Worm (Caenorhabditis elegans) whole organism, L1 larva: ENCODE data around the gene fbxc-29.

Experiments used
- C16A3.4 ChIP-seq: fragments of 150-350 bp; optimal IDR thresholded peaks from 2 replicates; lab custom pipeline; 2014; ENCODE audit warnings: missing biosample characterization, missing genetic modification characterization
- Y116A8C.19 ChIP-seq: sonication (generic microtip); optimal IDR thresholded peaks from 2 replicates; lab custom pipeline; 2016; ENCODE audit warnings: missing compliant biosample characterization, missing genetic modification characterization, borderline replicate concordance
- alr-1 ChIP-seq: fragments of 200-800 bp; sonication (Bioruptor generic); optimal IDR thresholded peaks from 2 replicates; lab custom pipeline; 2018; ENCODE audit warnings: borderline replicate concordance, mild to moderate bottlenecking, missing genetic modification characterization, missing compliant biosample characterization
- ama-1 ChIP-seq: fragments of 150-350 bp; optimal IDR thresholded peaks from 2 replicates; lab custom pipeline; 2014
- blmp-1 ChIP-seq: fragments of 150-350 bp; optimal IDR thresholded peaks from 2 replicates; lab custom pipeline; 2014; ENCODE audit warnings: missing biosample characterization, missing genetic modification characterization
- ceh-63 ChIP-seq: fragments of 200-800 bp; sonication (Bioruptor generic); optimal IDR thresholded peaks from 2 replicates; lab custom pipeline; 2018; ENCODE audit warnings: mild to moderate bottlenecking, missing genetic modification characterization, missing compliant biosample characterization
- ceh-8 ChIP-seq: fragments of 200-800 bp; sonication (Bioruptor generic); optimal IDR thresholded peaks from 2 replicates; lab custom pipeline; 2018; ENCODE audit warnings: mild to moderate bottlenecking, missing genetic modification characterization, moderate library complexity, missing compliant biosample characterization
- ceh-82 ChIP-seq, 3 experiments: fragments of 150-350 bp in 1 of 3; sonication (generic microtip) in 2 of 3; optimal IDR thresholded peaks; 2 replicates each; lab custom pipeline; 2014 to 2017; ENCODE audit warnings: missing biosample characterization in 3 of 3, missing genetic modification characterization in 3 of 3
- elt-2 ChIP-seq: sonication (generic microtip); optimal IDR thresholded peaks from 2 replicates; lab custom pipeline; 2016; ENCODE audit warnings: missing genetic modification characterization, mild to moderate bottlenecking, inconsistent platforms, missing compliant biosample characterization, missing genetic modification reagents
- elt-3 ChIP-seq, 6 experiments: fragments of 150-350 bp in 1 of 6; sonication (generic microtip); optimal IDR thresholded peaks; 2 replicates each; lab custom pipeline; 2017 to 2018; ENCODE audit warnings: missing biosample characterization in 6 of 6, missing genetic modification characterization in 6 of 6, inconsistent platforms in 1 of 6
- fos-1 ChIP-seq: fragments of 150-350 bp; optimal IDR thresholded peaks from 2 replicates; lab custom pipeline; 2014; ENCODE audit warnings: missing biosample characterization, missing genetic modification characterization
- grh-1 ChIP-seq: fragments of 200-800 bp; sonication (Bioruptor generic); IDR thresholded peaks from 2 replicates; pipeline ENCODE4 v1.3.6; 2022; ENCODE audit warnings: missing genetic modification reagents, missing genetic modification characterization, missing compliant biosample characterization
- hlh-4 ChIP-seq: sonication (generic microtip); optimal IDR thresholded peaks from 2 replicates; lab custom pipeline; 2016; ENCODE audit warnings: mild to moderate bottlenecking, missing genetic modification characterization, missing compliant biosample characterization
- irx-1 ChIP-seq: sonication (generic microtip); optimal IDR thresholded peaks from 2 replicates; lab custom pipeline; 2016; ENCODE audit warnings: missing genetic modification characterization, missing compliant biosample characterization
- jun-1 ChIP-seq: fragments of 150-350 bp; optimal IDR thresholded peaks from 2 replicates; lab custom pipeline; 2014; ENCODE audit warnings: missing biosample characterization, missing genetic modification reagents, missing genetic modification characterization
- lin-13 ChIP-seq: fragments of 150-350 bp; optimal IDR thresholded peaks from 2 replicates; lab custom pipeline; 2014; ENCODE audit warnings: missing biosample characterization, missing genetic modification reagents, missing genetic modification characterization
- lin-15B ChIP-seq: fragments of 150-350 bp; sonication (generic microtip); optimal IDR thresholded peaks from 3 replicates; lab custom pipeline; 2014; ENCODE audit warnings: missing biosample characterization, missing genetic modification characterization
- lin-35 ChIP-seq, 2 experiments: fragments of 150-350 bp; optimal IDR thresholded peaks; 2 replicates each; lab custom pipeline; 2014; ENCODE audit warnings: missing biosample characterization in 2 of 2, missing genetic modification characterization in 2 of 2, missing genetic modification reagents in 2 of 2
- lin-39 ChIP-seq: fragments of 150-350 bp; optimal IDR thresholded peaks from 2 replicates; lab custom pipeline; 2014; ENCODE audit warnings: missing biosample characterization, missing genetic modification reagents, missing genetic modification characterization
- mdl-1 ChIP-seq, 2 experiments: fragments of 150-350 bp; optimal IDR thresholded peaks; 2 replicates each; lab custom pipeline; 2014 to 2017; ENCODE audit warnings: missing biosample characterization in 2 of 2, missing genetic modification characterization in 2 of 2, inconsistent platforms in 1 of 2
- mef-2 ChIP-seq: fragments of 150-350 bp; optimal IDR thresholded peaks from 2 replicates; lab custom pipeline; 2014; ENCODE audit warnings: missing biosample characterization, missing genetic modification characterization
- mep-1 ChIP-seq: fragments of 150-350 bp; optimal IDR thresholded peaks from 2 replicates; lab custom pipeline; 2014; ENCODE audit warnings: missing biosample characterization, missing genetic modification characterization
- nhr-12 ChIP-seq: sonication (generic microtip); optimal IDR thresholded peaks from 2 replicates; lab custom pipeline; 2017; ENCODE audit warnings: missing biosample characterization, missing genetic modification characterization
- nhr-19 ChIP-seq: fragments of 200-800 bp; sonication (Bioruptor generic); conservative IDR thresholded peaks from 2 replicates; pipeline ENCODE4 v1.3.6; 2022; ENCODE audit warnings: missing genetic modification characterization, missing compliant biosample characterization
- nhr-20 ChIP-seq: sonication (generic microtip); optimal IDR thresholded peaks from 2 replicates; lab custom pipeline; 2016; ENCODE audit warnings: mild to moderate bottlenecking, missing genetic modification characterization, missing compliant biosample characterization
- nhr-28 ChIP-seq: fragments of 150-350 bp; optimal IDR thresholded peaks from 2 replicates; lab custom pipeline; 2014; ENCODE audit warnings: missing biosample characterization, missing genetic modification characterization
- nhr-76 ChIP-seq: sonication (generic microtip); optimal IDR thresholded peaks from 2 replicates; lab custom pipeline; 2017; ENCODE audit warnings: missing biosample characterization, missing genetic modification characterization
- pqm-1 ChIP-seq: sonication (generic microtip); optimal IDR thresholded peaks from 3 replicates; lab custom pipeline; 2017; ENCODE audit warnings: missing biosample characterization, missing genetic modification characterization
- rnt-1 ChIP-seq: sonication (generic microtip); optimal IDR thresholded peaks from 2 replicates; lab custom pipeline; 2016; ENCODE audit warnings: mild to moderate bottlenecking, missing genetic modification characterization, moderate library complexity, missing compliant biosample characterization
- snpc-4 ChIP-seq: fragments of 150-350 bp; optimal IDR thresholded peaks from 2 replicates; lab custom pipeline; 2014; ENCODE audit warnings: missing biosample characterization, missing genetic modification characterization
- sox-4 ChIP-seq: sonication (generic microtip); optimal IDR thresholded peaks from 2 replicates; lab custom pipeline; 2016; ENCODE audit warnings: missing genetic modification characterization, missing compliant biosample characterization
- sptf-1 ChIP-seq: fragments of 150-350 bp; optimal IDR thresholded peaks from 2 replicates; lab custom pipeline; 2014; ENCODE audit warnings: missing biosample characterization, missing genetic modification characterization
- sup-37 ChIP-seq: fragments of 200-800 bp; sonication (Bioruptor generic); optimal IDR thresholded peaks from 2 replicates; lab custom pipeline; 2018; ENCODE audit warnings: mild to moderate bottlenecking, missing genetic modification characterization, missing compliant biosample characterization
- tbx-2 ChIP-seq: sonication (generic microtip); optimal IDR thresholded peaks from 2 replicates; lab custom pipeline; 2016; ENCODE audit warnings: missing genetic modification characterization, missing compliant biosample characterization
- tlp-1 ChIP-seq: fragments of 150-350 bp; optimal IDR thresholded peaks from 2 replicates; lab custom pipeline; 2014; ENCODE audit warnings: missing biosample characterization, missing genetic modification characterization
- unc-130 ChIP-seq: fragments of 150-350 bp; optimal IDR thresholded peaks from 2 replicates; lab custom pipeline; 2017; ENCODE audit warnings: missing biosample characterization, missing genetic modification characterization, inconsistent platforms
- unc-86 ChIP-seq: sonication (generic microtip); optimal IDR thresholded peaks from 2 replicates; lab custom pipeline; 2016; ENCODE audit warnings: missing genetic modification characterization, missing compliant biosample characterization
- unc-98 ChIP-seq: fragments of 200-800 bp; sonication (Bioruptor generic); IDR thresholded peaks from 2 replicates; pipeline ENCODE4 v1.3.6; 2022; ENCODE audit warnings: missing genetic modification characterization, missing compliant biosample characterization
- zag-1 ChIP-seq: fragments of 150-350 bp; optimal IDR thresholded peaks from 2 replicates; lab custom pipeline; 2014; ENCODE audit warnings: missing biosample characterization, missing genetic modification characterization
- ztf-11 ChIP-seq, 2 experiments: sonication (generic microtip); optimal IDR thresholded peaks; 2 replicates each; lab custom pipeline; 2016 to 2017; ENCODE audit warnings: missing genetic modification characterization in 2 of 2, missing biosample characterization in 1 of 2, missing compliant biosample characterization in 1 of 2

The fbxc-29 gene

DNA sequence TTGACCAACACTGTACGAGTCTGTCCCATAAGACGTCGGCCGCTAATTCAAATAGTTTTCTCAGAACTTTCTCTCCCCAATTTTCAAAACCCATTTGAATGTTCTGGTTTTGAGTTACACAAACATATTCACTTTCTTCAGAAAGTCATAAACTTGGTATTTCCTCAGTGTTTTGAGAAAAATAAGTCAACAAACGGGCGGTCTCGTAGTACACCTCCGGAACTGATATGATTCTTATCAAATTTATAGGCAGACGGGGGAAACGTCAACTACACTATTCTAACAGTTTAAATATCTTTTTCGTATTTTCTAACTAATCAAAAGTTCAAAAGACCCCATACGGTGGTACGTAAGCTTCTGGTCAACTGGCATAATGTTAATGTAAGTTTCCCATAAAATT, 31.7 kb upstream of the fbxc-29 start:
- TF ChIP-seq nhr-20 (peak; percentile 44), nhr-28 (tag; lab: Kevin White, UChicago) (no peak), elt-2 (tag; lab: Kevin White, UChicago) (peak; percentile 38)

DNA sequence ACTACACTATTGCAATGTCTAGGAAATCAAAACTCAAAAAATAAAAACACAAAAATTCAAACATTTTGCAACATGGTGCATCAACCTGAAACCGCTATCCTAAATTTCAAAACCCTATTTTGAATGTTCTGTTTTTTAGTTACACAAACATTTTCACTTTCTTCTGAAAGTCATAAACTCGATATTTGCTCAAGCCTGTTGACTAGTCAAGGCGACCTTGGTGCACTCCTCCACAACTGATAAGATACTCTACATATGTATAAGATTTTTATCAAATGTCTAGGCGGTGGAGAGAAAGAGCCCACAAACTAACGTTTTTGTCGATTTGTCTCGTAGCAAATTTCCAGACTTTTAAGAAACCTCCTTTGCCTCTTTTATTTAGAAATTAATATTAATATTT, 27.9 kb upstream of the fbxc-29 start, which contains the start of gene T07D3.4:
T07D3.4 (plus strand) TSS at position 286 of the 400 bp plus-strand sequence.
- TF ChIP-seq irx-1 (tag; lab: Kevin White, UChicago) = no peak
- TF ChIP-seq lin-15B (tag; lab: Kevin White, UChicago) = no peak
- TF ChIP-seq nhr-20 = peak; percentile 31
- no peak for TF ChIP-seq sup-37
- TF ChIP-seq nhr-76 (tag; lab: Kevin White, UChicago) = no peak
- no peak for TF ChIP-seq hlh-4 (tag; lab: Kevin White, UChicago)
- TF ChIP-seq lin-35 (GFP tag; optimal IDR thresholded peaks at IDR 0.05; lab: Kevin White, UChicago) = peak in 1 of 2 experiments; percentile 14
- peak; percentile 83 for TF ChIP-seq elt-2 (tag; lab: Kevin White, UChicago)
- no peak for TF ChIP-seq Y116A8C.19
- no peak for TF ChIP-seq mep-1 (tag; lab: Kevin White, UChicago)
- TF ChIP-seq, all 84 proteins: peak for 3

DNA sequence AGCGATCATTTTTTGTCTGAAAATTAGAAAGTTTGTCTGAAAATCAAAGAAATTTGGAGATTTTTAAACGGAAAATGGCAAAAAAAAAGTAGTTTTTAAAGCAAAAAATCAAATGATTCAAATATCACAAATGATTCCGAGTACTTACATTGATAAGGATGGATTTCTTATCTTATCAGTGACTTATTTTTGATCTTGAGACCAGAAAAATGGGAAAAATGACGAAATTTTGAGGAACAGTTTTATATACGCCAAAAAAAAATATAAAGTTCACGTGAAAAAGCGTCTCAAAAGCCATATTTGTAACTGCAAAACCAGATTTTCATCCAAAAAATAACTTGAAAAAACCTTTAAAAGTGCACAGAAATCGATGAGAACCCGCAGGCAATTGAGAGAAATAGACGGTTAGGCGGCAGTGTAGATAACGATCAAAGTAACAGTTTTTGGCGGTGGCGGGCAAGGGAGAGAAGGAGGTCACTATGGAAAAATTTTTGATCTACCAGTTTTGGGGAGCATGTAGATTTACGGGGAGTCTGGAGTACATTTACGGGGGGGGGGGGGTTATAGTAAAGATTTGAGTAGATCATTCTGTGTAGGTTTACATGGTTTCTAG, 15.1 kb upstream of the fbxc-29 start, which contains the start of gene T07D3.9:
T07D3.9 (minus strand) TSS at position 194 of the 613 bp plus-strand sequence.
- TF ChIP-seq unc-86 (tag; lab: Kevin White, UChicago) (no peak), mef-2 (tag; lab: Kevin White, UChicago) (no peak), irx-1 (tag; lab: Kevin White, UChicago) (no peak), elt-2 (tag; lab: Kevin White, UChicago) (peak; percentile 97), tlp-1 (peak; percentile 59), blmp-1 (tag; lab: Kevin White, UChicago) (peak; percentile 11), elt-3 (tag; optimal IDR thresholded peaks at IDR 0.05; lab: Kevin White, UChicago) (peak in 5 of 6 experiments; percentile 46 to 97 (median 51)), nhr-20 (peak; percentile 12), pqm-1 (tag; lab: Kevin White, UChicago) (no peak)

DNA sequence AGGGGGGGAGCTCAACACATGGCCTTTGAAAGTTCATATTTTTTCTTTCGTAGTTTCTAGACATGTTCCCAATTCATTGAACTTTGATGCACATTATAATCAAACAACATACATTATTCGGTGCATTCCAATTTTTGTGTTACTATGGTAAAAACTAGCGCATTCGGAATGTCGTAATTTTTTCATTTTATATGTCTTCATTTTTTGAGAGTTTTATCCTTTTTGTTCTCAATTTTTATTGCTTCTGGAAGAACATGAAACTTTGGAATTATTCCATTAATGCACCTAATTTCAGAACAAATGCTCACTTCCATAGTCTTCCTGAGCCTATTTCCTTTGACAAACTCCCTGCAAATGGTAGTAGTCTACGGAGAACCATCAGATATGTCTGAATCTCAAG, 14.2 kb upstream of the fbxc-29 start, which contains the start of gene T07D3.2:
T07D3.2 (plus strand) TSS at position 301 of the 400 bp plus-strand sequence.
- no peak for TF ChIP-seq fos-1 (tag; lab: Kevin White, UChicago)
- no peak for TF ChIP-seq zag-1
- TF ChIP-seq Y116A8C.19 = no peak
- TF ChIP-seq ama-1 (lab: Kevin White, UChicago) = no peak
- no peak for TF ChIP-seq lin-13 (GFP tag; lab: Kevin White, UChicago)
- TF ChIP-seq mef-2 (tag; lab: Kevin White, UChicago) = no peak
- TF ChIP-seq ceh-8 = no peak
- no peak for TF ChIP-seq ceh-63
- TF ChIP-seq jun-1 (tag; lab: Kevin White, UChicago) = no peak
- no peak for TF ChIP-seq C16A3.4

DNA sequence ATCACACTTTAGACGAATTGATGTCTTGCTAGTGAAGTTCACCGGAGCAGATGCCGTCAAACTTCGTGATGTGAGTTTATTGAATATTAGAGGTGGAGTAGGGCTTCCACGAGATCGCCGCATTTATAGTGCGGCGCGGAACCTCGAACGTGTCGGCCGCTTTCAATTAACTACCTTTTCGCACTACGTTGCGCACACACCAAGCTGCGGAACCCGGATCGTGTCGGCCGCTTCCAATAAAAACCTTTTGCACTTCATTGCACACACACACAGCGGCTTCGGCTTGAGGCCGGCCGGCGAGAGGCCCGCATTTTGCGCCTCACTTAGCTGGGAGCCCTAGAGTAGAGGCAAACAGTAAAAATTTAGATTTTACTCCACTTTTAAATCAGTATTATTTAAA, 10.5 kb upstream of the fbxc-29 start:
- TF ChIP-seq nhr-19 (GFP tag; lab: Robert Waterston, UW) (peak; percentile 41), grh-1 (GFP tag; lab: Robert Waterston, UW) (no peak), mdl-1 (tag; optimal IDR thresholded peaks at IDR 0.05; lab: Kevin White, UChicago) (no peak), sptf-1 (no peak), unc-86 (tag; lab: Kevin White, UChicago) (no peak), tbx-2 (tag; lab: Kevin White, UChicago) (no peak), ceh-82 (tag; optimal IDR thresholded peaks at IDR 0.05; lab: Kevin White, UChicago) (no peak), rnt-1 (tag; lab: Kevin White, UChicago) (peak; percentile 69), ceh-8 (no peak), unc-130 (tag; lab: Kevin White, UChicago) (no peak), nhr-20 (no peak), lin-39 (tag; lab: Kevin White, UChicago) (no peak), nhr-12 (no peak), snpc-4 (tag; lab: Kevin White, UChicago) (peak; percentile 93), unc-98 (GFP tag; lab: Robert Waterston, UW) (no peak), alr-1 (tag; lab: Kevin White, UChicago) (no peak), sox-4 (tag; lab: Kevin White, UChicago) (no peak), lin-13 (GFP tag; lab: Kevin White, UChicago) (no peak), ztf-11 (tag; optimal IDR thresholded peaks at IDR 0.05; lab: Kevin White, UChicago) (no peak)
